Worm (Caenorhabditis elegans): ENCODE results near the gene set-22.

The set-22 gene

ce11 chrV:10475421-10475820 is 38.7 kb downstream of the set-22 start:
- TF ChIP-seq ama-1 (optimal IDR thresholded peaks at IDR 0.05) (peak; percentile 66), nhr-48 (tag; optimal IDR thresholded peaks at IDR 0.05) (no peak), unc-62 (GFP tag; optimal IDR thresholded peaks at IDR 0.05 in 1 of 2) (no peak), unc-62 (tag; optimal IDR thresholded peaks at IDR 0.05) (no peak), nhr-77 (tag; optimal IDR thresholded peaks at IDR 0.05) (no peak), mdt-29 (GFP tag; IDR thresholded peaks at IDR 0.05) (no peak), pqm-1 (tag; optimal IDR thresholded peaks at IDR 0.05) (no peak), Y5F2A.4 (GFP tag; optimal IDR thresholded peaks at IDR 0.05) (no peak), madf-5 (GFP tag; IDR thresholded peaks at IDR 0.05) (no peak), aha-1 (tag) (peak; percentile 96)

- TF ChIP-seq cey-2 (tag; optimal IDR thresholded peaks at IDR 0.05; ENCODE audit: borderline replicate concordance, insufficient read depth) (no peak), nhr-41 (GFP tag; IDR thresholded peaks at IDR 0.05) (no peak), jun-1 (tag; optimal IDR thresholded peaks at IDR 0.05) (no peak), aha-1 (tag) (peak; percentile 89), ceh-28 (tag; optimal IDR thresholded peaks at IDR 0.05) (no peak), daf-8 (GFP tag; IDR thresholded peaks at IDR 0.05) (no peak), zfp-3 (GFP tag; conservative IDR thresholded peaks at IDR 0.05) (no peak), hlh-30 (tag; optimal IDR thresholded peaks at IDR 0.05; ENCODE audit: insufficient read depth) (peak; percentile 6), mxl-3 (GFP tag; optimal IDR thresholded peaks at IDR 0.05) (no peak), nhr-6 (tag; optimal IDR thresholded peaks at IDR 0.05) (no peak), sdz-12 (GFP tag; optimal IDR thresholded peaks at IDR 0.05) (no peak), ceh-82 (tag; optimal IDR thresholded peaks at IDR 0.05) (no peak), lin-15B (tag; optimal IDR thresholded peaks at IDR 0.05) (no peak), lin-13 (GFP tag; optimal IDR thresholded peaks at IDR 0.05) (no peak), F49E8.2 (tag; optimal IDR thresholded peaks at IDR 0.05; ENCODE audit: borderline replicate concordance) (no peak), hif-1 (tag; optimal IDR thresholded peaks at IDR 0.05) (peak in 1 of 2 experiments; percentile 23), madf-5 (GFP tag; IDR thresholded peaks at IDR 0.05) (no peak), nhr-10 (tag; optimal IDR thresholded peaks at IDR 0.05) (no peak), T26A8.4 (GFP tag; IDR thresholded peaks at IDR 0.05) (no peak), lir-3 (tag; optimal IDR thresholded peaks at IDR 0.05) (no peak), fkh-10 (GFP tag; optimal IDR thresholded peaks at IDR 0.05) (no peak), zip-2 (tag; optimal IDR thresholded peaks at IDR 0.05) (peak; percentile 86), nhr-42 (GFP tag; IDR thresholded peaks at IDR 0.05) (no peak), ama-1 (optimal IDR thresholded peaks at IDR 0.05) (peak; percentile 93), hmg-1.1 (GFP tag; IDR thresholded peaks at IDR 0.05) (no peak), Y48G9A.11 (GFP tag; IDR thresholded peaks at IDR 0.05) (no peak), tag-97 (GFP tag; IDR thresholded peaks at IDR 0.05) (no peak), ces-1 (GFP tag; optimal IDR thresholded peaks at IDR 0.05) (no peak), daf-12 (tag; optimal IDR thresholded peaks at IDR 0.05) (no peak), nhr-28 (tag; optimal IDR thresholded peaks at IDR 0.05) (peak; percentile 20), ZK546.5 (tag; optimal IDR thresholded peaks at IDR 0.05) (no peak), tra-1 (GFP tag; IDR thresholded peaks at IDR 0.05) (no peak), aly-2 (tag; optimal IDR thresholded peaks at IDR 0.05) (no peak), snpc-1.2 (GFP tag; IDR thresholded peaks at IDR 0.05) (no peak), mep-1 (tag; optimal IDR thresholded peaks at IDR 0.05) (peak; percentile 56), zip-11 (GFP tag; IDR thresholded peaks at IDR 0.05) (no peak), lsy-2 (tag; optimal IDR thresholded peaks at IDR 0.05) (peak in 1 of 2 experiments; percentile 20)
Measured at ce11 chrV:10476864-10477443, 40.2 kb downstream of the set-22 start.
